Worm (Caenorhabditis elegans) whole organism, L4 larva: ENCODE measurements around the gene F54D8.6.

Source experiments
- D1046.2 ChIP-seq: fragments of 200-800 bp; sonication (Bioruptor generic); IDR thresholded peaks from 2 replicates; pipeline ENCODE4 v1.3.6; 2022; ENCODE audit warnings: missing genetic modification characterization, missing compliant biosample characterization
- F10B5.3 ChIP-seq: sonication (generic microtip); optimal IDR thresholded peaks from 2 replicates; lab custom pipeline; 2016; ENCODE audit warnings: mild to moderate bottlenecking, missing genetic modification characterization, missing compliant biosample characterization
- F26F4.8 ChIP-seq: fragments of 200-800 bp; sonication (Bioruptor generic); conservative IDR thresholded peaks from 2 replicates; pipeline ENCODE4 v1.3.6; 2022; ENCODE audit warnings: missing genetic modification characterization, missing compliant biosample characterization
- F49E8.2 ChIP-seq: sonication (generic microtip); optimal IDR thresholded peaks from 2 replicates; lab custom pipeline; 2016; ENCODE audit warnings: missing compliant biosample characterization, mild to moderate bottlenecking, missing genetic modification characterization, borderline replicate concordance
- R02D3.7 ChIP-seq: fragments of 150-350 bp; sonication (generic microtip); optimal IDR thresholded peaks from 3 replicates; lab custom pipeline; 2014; ENCODE audit warnings: missing biosample characterization, missing genetic modification characterization
- Y48G9A.11 ChIP-seq: fragments of 200-800 bp; sonication (Bioruptor generic); IDR thresholded peaks from 2 replicates; pipeline ENCODE4 v1.3.6; 2022; ENCODE audit warnings: missing genetic modification reagents, missing genetic modification characterization, missing compliant biosample characterization
- ZK337.2 ChIP-seq: fragments of 200-800 bp; sonication (Bioruptor generic); IDR thresholded peaks from 2 replicates; pipeline ENCODE4 v1.3.6; 2022; ENCODE audit warnings: missing genetic modification reagents, missing genetic modification characterization, missing compliant biosample characterization
- aha-1 ChIP-seq: fragments of 150-350 bp; peaks from one replicate; lab custom pipeline; 2014; ENCODE audit warnings: missing biosample characterization, missing genetic modification characterization
- arid-1 ChIP-seq: fragments of 200-800 bp; sonication (Bioruptor generic); conservative IDR thresholded peaks from 2 replicates; pipeline ENCODE4 v1.3.6; 2022; ENCODE audit warnings: missing genetic modification reagents, missing genetic modification characterization, missing compliant biosample characterization
- ceh-28 ChIP-seq: fragments of 150-350 bp; optimal IDR thresholded peaks from 2 replicates; lab custom pipeline; 2014; ENCODE audit warnings: missing biosample characterization, missing genetic modification reagents, missing genetic modification characterization
- ceh-32 ChIP-seq: sonication (generic microtip); optimal IDR thresholded peaks from 2 replicates; lab custom pipeline; 2016; ENCODE audit warnings: mild to moderate bottlenecking, missing genetic modification characterization, missing compliant biosample characterization; ENCODE audit not compliant: poor library complexity
- ceh-44 ChIP-seq: fragments of 200-800 bp; sonication (Bioruptor generic); IDR thresholded peaks from 2 replicates; pipeline ENCODE4 v1.3.6; 2022; ENCODE audit warnings: missing genetic modification reagents, missing genetic modification characterization, missing compliant biosample characterization
- daf-12 ChIP-seq: fragments of 150-350 bp; optimal IDR thresholded peaks from 2 replicates; lab custom pipeline; 2014; ENCODE audit warnings: missing biosample characterization, missing genetic modification reagents, missing genetic modification characterization
- dmd-6 ChIP-seq: fragments of 200-800 bp; sonication (Bioruptor generic); IDR thresholded peaks from 2 replicates; pipeline ENCODE4 v1.3.6; 2022; ENCODE audit warnings: missing genetic modification reagents, missing genetic modification characterization, missing compliant biosample characterization
- dmd-9 ChIP-seq: fragments of 200-800 bp; sonication (Bioruptor generic); IDR thresholded peaks from 2 replicates; pipeline ENCODE4 v1.3.6; 2022; ENCODE audit warnings: missing genetic modification reagents, missing genetic modification characterization, missing compliant biosample characterization
- duxl-1 ChIP-seq: sonication (generic microtip); optimal IDR thresholded peaks from 2 replicates; lab custom pipeline; 2016; ENCODE audit warnings: mild to moderate bottlenecking, missing genetic modification characterization, moderate library complexity, missing compliant biosample characterization; ENCODE audit not compliant: poor library complexity
- egl-27 ChIP-seq: sonication (generic microtip); optimal IDR thresholded peaks from 3 replicates; lab custom pipeline; 2017; ENCODE audit warnings: missing biosample characterization, missing genetic modification reagents, missing genetic modification characterization
- egl-43 ChIP-seq: fragments of 200-800 bp; sonication (Bioruptor generic); IDR thresholded peaks from 2 replicates; pipeline ENCODE4 v1.3.6; 2022; ENCODE audit warnings: missing genetic modification reagents, missing genetic modification characterization, missing compliant biosample characterization
- fos-1 ChIP-seq: fragments of 150-350 bp; optimal IDR thresholded peaks from 2 replicates; lab custom pipeline; 2014; ENCODE audit warnings: missing biosample characterization, missing genetic modification characterization
- hlh-11 ChIP-seq: fragments of 200-800 bp; sonication (Bioruptor generic); optimal IDR thresholded peaks from 2 replicates; lab custom pipeline; 2018; ENCODE audit warnings: mild to moderate bottlenecking, missing genetic modification characterization, missing compliant biosample characterization
- hlh-30 ChIP-seq: sonication (generic microtip); optimal IDR thresholded peaks from 2 replicates; lab custom pipeline; 2017; ENCODE audit warnings: antibody characterized with exemption, mild to moderate bottlenecking, missing genetic modification characterization, missing compliant biosample characterization; ENCODE audit not compliant: insufficient read depth
- hmg-1.1 ChIP-seq: fragments of 200-800 bp; sonication (Bioruptor generic); IDR thresholded peaks from 2 replicates; pipeline ENCODE4 v1.3.6; 2022; ENCODE audit warnings: missing genetic modification reagents, missing genetic modification characterization, missing compliant biosample characterization
- lin-15B ChIP-seq: fragments of 150-350 bp; sonication (generic microtip); optimal IDR thresholded peaks from 3 replicates; lab custom pipeline; 2014; ENCODE audit warnings: missing biosample characterization, missing genetic modification characterization
- lin-38 ChIP-seq: fragments of 200-800 bp; sonication (Bioruptor generic); IDR thresholded peaks from 2 replicates; pipeline ENCODE4 v1.3.6; 2022; ENCODE audit warnings: missing genetic modification reagents, missing genetic modification characterization, missing compliant biosample characterization
- lsy-2 ChIP-seq, 2 experiments: fragments of 150-350 bp in 1 of 2; sonication (generic microtip) in 1 of 2; optimal IDR thresholded peaks; 2 replicates each; lab custom pipeline; 2014 to 2017; ENCODE audit warnings: missing biosample characterization in 2 of 2, missing genetic modification characterization in 2 of 2
- madf-5 ChIP-seq, 2 experiments: fragments of 200-800 bp; sonication (Bioruptor generic); IDR thresholded peaks; 2 replicates each; pipeline ENCODE4 v1.3.6; 2022; ENCODE audit warnings: missing compliant biosample characterization in 2 of 2, missing genetic modification characterization in 2 of 2
- mdl-1 ChIP-seq, 2 experiments: fragments of 150-350 bp in 1 of 2; sonication (generic microtip) in 1 of 2; optimal IDR thresholded peaks; 2 replicates each; lab custom pipeline; 2014 to 2017; ENCODE audit warnings: missing biosample characterization in 2 of 2, missing genetic modification characterization in 2 of 2
- mdt-29 ChIP-seq: fragments of 200-800 bp; sonication (Bioruptor generic); IDR thresholded peaks from 2 replicates; pipeline ENCODE4 v1.3.6; 2022; ENCODE audit warnings: missing genetic modification reagents, missing genetic modification characterization, missing compliant biosample characterization
- mep-1 ChIP-seq: fragments of 150-350 bp; sonication (generic microtip); optimal IDR thresholded peaks from 3 replicates; lab custom pipeline; 2014; ENCODE audit warnings: missing biosample characterization, missing genetic modification characterization
- mes-2 ChIP-seq: sonication (generic microtip); optimal IDR thresholded peaks from 2 replicates; lab custom pipeline; 2016; ENCODE audit warnings: missing genotype, mild to moderate bottlenecking, missing genetic modification characterization, missing compliant biosample characterization; ENCODE audit not compliant: poor library complexity, severe bottlenecking
- mxl-3 ChIP-seq: fragments of 200-800 bp; sonication (Bioruptor generic); optimal IDR thresholded peaks from 2 replicates; lab custom pipeline; 2018; ENCODE audit warnings: mild to moderate bottlenecking, missing genetic modification characterization, missing compliant biosample characterization
- nhr-102 ChIP-seq: sonication (generic microtip); optimal IDR thresholded peaks from 2 replicates; lab custom pipeline; 2016; ENCODE audit warnings: mild to moderate bottlenecking, missing genetic modification characterization, moderate library complexity, missing compliant biosample characterization
- nhr-11 ChIP-seq: fragments of 150-350 bp; optimal IDR thresholded peaks from 2 replicates; lab custom pipeline; 2014; ENCODE audit warnings: missing biosample characterization, missing genetic modification characterization
- nhr-41 ChIP-seq: fragments of 200-800 bp; sonication (Bioruptor generic); IDR thresholded peaks from 2 replicates; pipeline ENCODE4 v1.3.6; 2022; ENCODE audit warnings: missing genetic modification reagents, missing genetic modification characterization, missing compliant biosample characterization
- php-3 ChIP-seq: fragments of 200-800 bp; sonication (Bioruptor generic); IDR thresholded peaks from 2 replicates; pipeline ENCODE4 v1.3.6; 2022; ENCODE audit warnings: missing genetic modification reagents, missing genetic modification characterization, missing compliant biosample characterization
- pqm-1 ChIP-seq: sonication (generic microtip); optimal IDR thresholded peaks from 2 replicates; lab custom pipeline; 2017; ENCODE audit warnings: missing biosample characterization, missing genetic modification characterization
- rbr-2 ChIP-seq: sonication (generic microtip); optimal IDR thresholded peaks from 2 replicates; lab custom pipeline; 2016; ENCODE audit warnings: missing genotype, missing genetic modification characterization, missing compliant biosample characterization
- set-16 ChIP-seq: fragments of 200-800 bp; sonication (Bioruptor generic); IDR thresholded peaks from 2 replicates; pipeline ENCODE4 v1.3.6; 2022; ENCODE audit warnings: missing genetic modification reagents, missing genetic modification characterization, missing compliant biosample characterization
- skn-1 ChIP-seq: fragments of 150-350 bp; optimal IDR thresholded peaks from 2 replicates; lab custom pipeline; 2014; ENCODE audit warnings: missing biosample characterization, missing genetic modification characterization
- snpc-4 ChIP-seq: fragments of 150-350 bp; optimal IDR thresholded peaks from 2 replicates; lab custom pipeline; 2014; ENCODE audit warnings: missing biosample characterization, missing genetic modification characterization
- unc-130 ChIP-seq: sonication (generic microtip); optimal IDR thresholded peaks from 2 replicates; lab custom pipeline; 2016; ENCODE audit warnings: missing genetic modification reagents, missing genetic modification characterization, missing compliant biosample characterization
- unc-62 ChIP-seq, 3 experiments: fragments of 150-350 bp in 1 of 3; sonication (generic microtip); optimal IDR thresholded peaks in 2 of 3; peaks in 1 of 3; 1 replicate in 1 of 3; 2 replicates in 2 of 3; lab custom pipeline; 2014 to 2017; ENCODE audit warnings: missing biosample characterization in 3 of 3, missing genetic modification characterization in 3 of 3, missing genetic modification reagents in 3 of 3, missing genotype in 1 of 3
- vab-7 ChIP-seq: fragments of 200-800 bp; sonication (Bioruptor generic); IDR thresholded peaks from 2 replicates; pipeline ENCODE4 v1.3.6; 2022; ENCODE audit warnings: missing genetic modification reagents, missing genetic modification characterization, missing compliant biosample characterization
- zfp-2 ChIP-seq: sonication (generic microtip); optimal IDR thresholded peaks from 2 replicates; lab custom pipeline; 2016; ENCODE audit warnings: mild to moderate bottlenecking, missing genetic modification characterization, missing compliant biosample characterization
- zfp-3 ChIP-seq: fragments of 200-800 bp; sonication (Bioruptor generic); conservative IDR thresholded peaks from 2 replicates; pipeline ENCODE4 v1.3.6; 2022; ENCODE audit warnings: missing genetic modification reagents, missing genetic modification characterization, missing compliant biosample characterization
- ztf-7 ChIP-seq: fragments of 150-350 bp; optimal IDR thresholded peaks from 2 replicates; lab custom pipeline; 2014; ENCODE audit warnings: missing biosample characterization, missing genetic modification characterization

F54D8.6 gene

ce11 chrIII:5136033-5136597, 33.3 kb downstream of the F54D8.6 start, which contains the start of gene tbx-2:
Gene tbx-2 (minus strand): TSS chrIII:5136296.
- TF ChIP-seq ZK337.2 (no peak), snpc-4 (tag; lab: Kevin White, UChicago) (no peak), nhr-102 (no peak), nhr-41 (GFP tag; lab: Robert Waterston, UW) (no peak), madf-5 (GFP tag; IDR thresholded peaks at IDR 0.05; lab: Robert Waterston, UW) (no peak), php-3 (no peak), lsy-2 (tag; optimal IDR thresholded peaks at IDR 0.05; lab: Kevin White, UChicago) (peak in 1 of 2 experiments; percentile 41), F10B5.3 (tag; lab: Kevin White, UChicago) (no peak), mes-2 (peak; percentile 31), hmg-1.1 (GFP tag; lab: Robert Waterston, UW) (peak; percentile 29; the same call in 1 of the 2 replicates), pqm-1 (tag; lab: Kevin White, UChicago) (no peak), duxl-1 (tag; lab: Kevin White, UChicago) (peak; percentile 3), ceh-32 (no peak), D1046.2 (GFP tag; lab: Robert Waterston, UW) (no peak), F49E8.2 (no peak), zfp-2 (no peak), daf-12 (no peak), aha-1 (tag; lab: Kevin White, UChicago) (peak; percentile 78), unc-130 (no peak), mdt-29 (GFP tag; lab: Robert Waterston, UW) (no peak), rbr-2 (tag; lab: Kevin White, UChicago) (no peak), hlh-30 (peak; percentile 54), vab-7 (GFP tag; lab: Robert Waterston, UW) (no peak), unc-62 (GFP tag; optimal IDR thresholded peaks at IDR 0.05 in 1 of 2; lab: Kevin White, UChicago) (peak in 1 of 2 experiments; percentile 78), unc-62 (tag; optimal IDR thresholded peaks at IDR 0.05; lab: Kevin White, UChicago) (no peak), hlh-11 (peak; percentile 44), egl-43 (GFP tag; lab: Robert Waterston, UW) (0 out of 2 replicates have a peak, but pooled peaks have one; percentile 34), set-16 (GFP tag; lab: Robert Waterston, UW) (peak; percentile 58), R02D3.7 (tag; lab: Kevin White, UChicago) (no peak), ceh-44 (GFP tag; lab: Robert Waterston, UW) (no peak), lin-15B (no peak), lin-38 (GFP tag; lab: Robert Waterston, UW) (no peak), zfp-3 (GFP tag; lab: Robert Waterston, UW) (no peak), arid-1 (no peak), mxl-3 (GFP tag; lab: Kevin White, UChicago) (peak; percentile 61), ceh-28 (tag; lab: Kevin White, UChicago) (no peak), nhr-11 (tag; lab: Kevin White, UChicago) (no peak), skn-1 (tag; lab: Kevin White, UChicago) (no peak), Y48G9A.11 (no peak), dmd-6 (GFP tag; lab: Robert Waterston, UW) (no peak), mep-1 (tag; lab: Kevin White, UChicago) (no peak), F26F4.8 (GFP tag; lab: Robert Waterston, UW) (no peak), mdl-1 (tag; optimal IDR thresholded peaks at IDR 0.05; lab: Kevin White, UChicago) (peak in 1 of 2 experiments; percentile 13), egl-27 (no peak), ztf-7 (tag; lab: Kevin White, UChicago) (no peak), fos-1 (tag; lab: Kevin White, UChicago) (no peak), dmd-9 (no peak)
